Fruit fly (Drosophila melanogaster): ENCODE measurements around the gene CG45690.

Gene CG45690

DNA sequence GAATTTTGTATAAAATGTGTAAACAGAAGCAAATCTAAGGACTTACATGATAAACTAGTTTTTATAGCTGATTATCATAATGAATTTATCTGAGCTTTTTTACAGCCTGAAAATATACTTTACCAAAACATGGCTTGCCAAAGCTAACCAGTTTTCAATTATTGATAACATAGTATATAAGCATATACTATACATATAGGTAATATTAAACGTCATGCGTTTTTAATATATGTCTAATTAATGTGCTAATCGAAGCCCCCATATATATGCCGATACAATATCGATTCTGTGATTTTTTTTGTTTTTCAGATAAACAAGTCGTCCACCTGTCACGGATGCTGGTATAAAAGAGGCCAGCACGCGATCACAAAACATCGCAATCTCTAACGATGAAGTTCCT is 23.5 kb downstream of the CG45690 start, which contains the start of gene CG17107:
Gene CG17107, plus strand, starts transcription at position 301 of the 400 bp plus-strand sequence.
- TF ChIP-seq EcR (GFP tag; optimal IDR thresholded peaks at IDR 0.05) (no peak), D1 (tag; optimal IDR thresholded peaks at IDR 0.05) (no peak), CG17806 (tag; optimal IDR thresholded peaks at IDR 0.05) (no peak), CG8301 (tag; optimal IDR thresholded peaks at IDR 0.05) (no peak), fd96Ca (GFP tag; IDR thresholded peaks at IDR 0.05) (no peak), Ets98B (GFP tag; IDR thresholded peaks at IDR 0.05) (no peak), CG15710 (tag; optimal IDR thresholded peaks at IDR 0.05) (no peak), Snoo (tag; optimal IDR thresholded peaks at IDR 0.05) (no peak), CG12605 (GFP tag; IDR thresholded peaks at IDR 0.05) (no peak), CG34367 (tag; optimal IDR thresholded peaks at IDR 0.05) (no peak), CG9948 (tag; optimal IDR thresholded peaks at IDR 0.05) (no peak), rn (GFP tag; IDR thresholded peaks at IDR 0.05) (no peak), CG13204 (GFP tag; optimal IDR thresholded peaks at IDR 0.05) (no peak), CG10348 (GFP tag; IDR thresholded peaks at IDR 0.05) (no peak), gl (tag; optimal IDR thresholded peaks at IDR 0.05) (no peak), CG4496 (GFP tag; IDR thresholded peaks at IDR 0.05) (no peak), CG14655 (GFP tag; optimal IDR thresholded peaks at IDR 0.05) (no peak), Pif1A (GFP tag; optimal IDR thresholded peaks at IDR 0.05) (no peak), CG8159 (tag; optimal IDR thresholded peaks at IDR 0.05) (no peak)

DNA sequence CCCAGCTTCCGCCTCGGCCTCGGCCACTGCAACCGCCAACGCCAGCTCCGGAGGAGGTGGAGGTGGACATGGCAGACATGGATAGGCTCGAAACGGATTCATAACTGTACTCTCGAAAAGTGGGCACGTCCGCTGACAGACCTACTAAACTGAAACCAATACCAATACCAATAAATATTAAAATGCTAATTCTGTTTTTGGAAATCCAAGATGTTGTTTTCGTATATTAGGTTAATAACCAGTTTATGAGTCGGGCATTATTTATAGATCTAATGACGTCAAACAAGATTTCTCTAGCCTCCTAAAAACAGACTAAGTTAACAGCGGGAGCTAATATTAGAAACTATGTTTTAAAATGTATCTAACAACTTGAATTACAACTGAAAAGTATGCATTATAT is 24.1 kb downstream of the CG45690 start:
- TF ChIP-seq gl (tag; optimal IDR thresholded peaks at IDR 0.05), result no peak
- TF ChIP-seq fd96Ca (GFP tag; IDR thresholded peaks at IDR 0.05), result no peak
- TF ChIP-seq CG12605 (GFP tag; IDR thresholded peaks at IDR 0.05), result no peak
- no peak for TF ChIP-seq Pif1A (GFP tag; optimal IDR thresholded peaks at IDR 0.05)
- TF ChIP-seq EcR (GFP tag; optimal IDR thresholded peaks at IDR 0.05), result no peak
- TF ChIP-seq CG34367 (tag; optimal IDR thresholded peaks at IDR 0.05), result no peak
- TF ChIP-seq D1 (tag; optimal IDR thresholded peaks at IDR 0.05), result no peak
- no peak for TF ChIP-seq CG8159 (tag; optimal IDR thresholded peaks at IDR 0.05)
- no peak for TF ChIP-seq CG32121 (GFP tag; IDR thresholded peaks at IDR 0.05)

DNA sequence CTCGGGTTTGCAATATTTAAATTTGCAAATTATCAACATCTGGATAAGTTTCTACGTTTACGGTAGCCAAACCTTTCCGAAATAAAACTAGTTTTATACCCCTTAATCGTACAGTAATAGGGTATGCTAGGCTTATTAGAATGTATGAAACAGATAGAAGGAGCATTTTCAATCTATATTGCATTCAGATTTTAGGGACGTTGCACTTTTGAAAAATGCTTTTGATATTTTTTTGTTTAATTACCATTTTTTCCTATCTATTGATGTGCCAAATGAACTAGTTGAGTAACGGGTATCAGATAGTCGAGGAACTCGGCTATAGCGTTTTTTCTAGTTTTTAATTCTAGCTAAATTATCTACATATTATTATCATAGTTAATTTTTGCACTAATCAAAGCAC is 24.8 kb downstream of the CG45690 start:
- TF ChIP-seq Ets98B (GFP tag; IDR thresholded peaks at IDR 0.05) (no peak), fd96Ca (GFP tag; IDR thresholded peaks at IDR 0.05) (no peak), CG10348 (GFP tag; IDR thresholded peaks at IDR 0.05) (no peak), Pif1B (GFP tag; optimal IDR thresholded peaks at IDR 0.05) (no peak)

DNA sequence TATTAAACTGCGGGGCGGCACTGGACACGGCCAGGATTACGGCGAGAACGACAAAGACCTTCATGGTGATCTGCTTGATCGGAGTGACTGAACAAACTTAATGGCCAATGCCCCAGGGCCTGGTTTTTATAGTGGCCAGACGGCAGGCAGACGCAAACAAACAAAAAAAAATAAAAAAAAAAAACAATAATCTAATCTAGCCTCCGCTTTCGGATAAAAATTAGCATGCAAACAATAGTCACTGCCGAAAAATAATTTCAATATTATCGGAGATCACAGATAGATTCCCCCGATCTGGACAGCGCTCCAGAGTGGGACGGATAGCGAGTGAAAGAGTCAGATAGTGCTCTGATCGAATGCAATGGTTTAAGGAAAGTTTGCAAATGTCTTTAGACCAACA is 26.2 kb downstream of the CG45690 start, which contains the start of gene CG7299:
Gene CG7299, minus strand, starts transcription at position 101 of the 400 bp plus-strand sequence.
- TF ChIP-seq CG15710 (tag; optimal IDR thresholded peaks at IDR 0.05), result no peak

DNA sequence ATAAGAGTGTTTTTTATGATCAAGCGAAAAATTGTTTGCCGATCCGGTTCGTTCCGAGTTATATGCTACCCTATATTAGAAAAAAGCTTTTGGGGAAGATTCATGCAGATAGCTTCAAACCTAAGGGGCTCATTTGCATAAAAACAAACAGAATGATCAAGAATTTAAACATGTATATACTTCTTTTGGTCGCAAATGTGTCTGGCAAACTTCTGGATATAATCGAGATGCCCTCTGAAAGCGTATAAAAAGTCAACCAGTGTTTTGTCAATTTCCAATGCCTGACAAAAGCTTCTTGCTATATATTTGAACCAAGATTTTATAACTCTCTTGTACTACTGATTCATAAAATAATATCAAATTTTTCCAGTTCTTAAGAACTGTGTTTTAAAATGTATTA is 27.6 kb downstream of the CG45690 start:
- TF ChIP-seq Snoo (tag; optimal IDR thresholded peaks at IDR 0.05) (no peak), CG32121 (GFP tag; IDR thresholded peaks at IDR 0.05) (no peak), Pif1A (GFP tag; optimal IDR thresholded peaks at IDR 0.05) (no peak), CG9948 (tag; optimal IDR thresholded peaks at IDR 0.05) (no peak), CG8159 (tag; optimal IDR thresholded peaks at IDR 0.05) (no peak), Ets98B (GFP tag; IDR thresholded peaks at IDR 0.05) (no peak), CG15710 (tag; optimal IDR thresholded peaks at IDR 0.05) (no peak), CG10348 (GFP tag; IDR thresholded peaks at IDR 0.05) (no peak), Pif1B (GFP tag; optimal IDR thresholded peaks at IDR 0.05) (no peak), CG17806 (tag; optimal IDR thresholded peaks at IDR 0.05) (no peak), rn (GFP tag; IDR thresholded peaks at IDR 0.05) (no peak), CG4496 (GFP tag; IDR thresholded peaks at IDR 0.05) (no peak), D1 (tag; optimal IDR thresholded peaks at IDR 0.05) (no peak), CG34367 (tag; optimal IDR thresholded peaks at IDR 0.05) (no peak)

DNA sequence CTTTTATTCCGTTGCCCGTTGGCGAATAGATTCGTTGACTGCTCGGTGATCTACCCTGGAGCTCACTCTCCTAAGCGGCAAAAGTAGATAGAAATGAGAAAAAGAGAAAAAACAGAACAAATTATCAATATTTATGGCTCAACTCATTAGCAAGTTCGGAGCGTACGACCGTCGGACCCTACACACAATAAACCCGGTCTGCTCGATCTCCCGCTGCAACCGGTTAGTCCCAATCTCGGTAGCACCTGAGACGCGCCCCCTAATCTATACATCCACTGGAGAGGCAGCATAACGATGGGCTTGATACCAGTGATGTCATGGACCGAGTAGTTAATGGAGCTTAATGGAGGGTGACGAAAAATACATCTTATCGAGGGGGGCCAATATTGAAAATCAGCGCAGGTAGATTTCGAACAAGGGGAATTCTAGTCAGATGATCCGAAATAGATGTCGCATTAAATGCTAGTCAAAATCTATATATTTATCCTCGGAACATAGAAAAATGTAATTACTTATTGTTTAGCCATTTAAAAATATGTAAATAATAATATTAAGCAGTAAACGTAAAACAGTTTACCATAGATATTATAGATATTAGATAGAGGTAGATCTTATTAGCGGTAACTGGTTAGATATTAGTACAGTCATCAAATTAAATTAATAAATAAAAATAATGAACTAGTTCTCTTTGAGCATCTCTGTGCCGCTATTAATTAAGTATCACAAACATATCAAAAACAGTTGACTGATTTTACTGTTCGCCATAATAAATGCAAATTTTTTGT is 29.1 kb downstream of the CG45690 start, which contains the start of gene CG7296:
Gene CG7296, minus strand, starts transcription at position 58 of the 785 bp plus-strand sequence.
- no peak for TF ChIP-seq CG32121 (GFP tag; IDR thresholded peaks at IDR 0.05)
- TF ChIP-seq CG8159 (tag; optimal IDR thresholded peaks at IDR 0.05), result no peak
- TF ChIP-seq EcR (GFP tag; optimal IDR thresholded peaks at IDR 0.05), result no peak
- no peak for TF ChIP-seq CG14655 (GFP tag; optimal IDR thresholded peaks at IDR 0.05)
- no peak for TF ChIP-seq CG4496 (GFP tag; IDR thresholded peaks at IDR 0.05)
- TF ChIP-seq Pif1B (GFP tag; optimal IDR thresholded peaks at IDR 0.05), result no peak
- no peak for TF ChIP-seq Snoo (tag; optimal IDR thresholded peaks at IDR 0.05)
- TF ChIP-seq CG12605 (GFP tag; IDR thresholded peaks at IDR 0.05), result no peak
- no peak for TF ChIP-seq fd96Ca (GFP tag; IDR thresholded peaks at IDR 0.05)
- TF ChIP-seq CG15710 (tag; optimal IDR thresholded peaks at IDR 0.05), result no peak

DNA sequence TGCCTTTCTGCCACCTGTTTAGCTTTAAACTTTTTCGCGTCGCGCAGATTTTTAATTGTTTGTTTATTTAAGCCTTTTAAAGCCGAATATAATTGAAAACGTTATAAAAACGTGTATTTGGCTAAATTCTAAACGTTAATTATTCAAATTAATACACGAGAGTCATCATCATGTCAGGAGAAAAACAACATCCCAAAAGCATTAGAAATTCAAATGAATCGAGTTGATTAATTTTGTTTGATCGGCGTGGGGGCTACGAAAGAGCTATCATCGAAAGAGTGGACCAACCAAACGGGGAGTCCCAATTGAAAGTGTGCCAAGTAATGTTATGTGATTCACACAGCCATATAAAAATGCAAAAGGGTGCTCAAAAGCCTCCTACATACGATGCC is 29.7 kb downstream of the CG45690 start:
- TF ChIP-seq CG8159 (tag; optimal IDR thresholded peaks at IDR 0.05) (no peak), fd96Ca (GFP tag; IDR thresholded peaks at IDR 0.05) (no peak), CG9948 (tag; optimal IDR thresholded peaks at IDR 0.05) (no peak), rn (GFP tag; IDR thresholded peaks at IDR 0.05) (no peak), CG8301 (tag; optimal IDR thresholded peaks at IDR 0.05) (no peak), CG15710 (tag; optimal IDR thresholded peaks at IDR 0.05) (no peak)

Measured in whole organism, pupa.